Fruit fly (Drosophila melanogaster): Measurements from ENCODE around the gene CG32320.

The CG32320 gene

DNA sequence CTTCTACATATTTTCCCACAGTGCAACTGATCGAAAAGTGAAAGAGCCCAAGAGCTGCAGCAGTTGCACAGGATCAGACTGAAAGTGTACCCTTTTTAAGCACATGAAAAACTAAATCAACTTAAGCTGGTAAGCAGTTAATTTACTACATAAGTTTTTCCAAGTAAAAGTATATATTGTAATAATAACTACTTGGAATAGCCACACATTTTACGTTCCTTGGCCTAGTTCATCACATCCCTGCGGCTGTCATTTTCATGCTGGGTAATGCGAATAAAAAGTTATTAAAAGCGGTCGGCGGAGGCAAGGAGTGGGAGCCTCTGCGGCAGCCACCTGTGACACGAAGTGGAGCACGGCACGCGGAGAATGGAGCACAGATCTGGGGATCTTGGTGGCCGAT, 52.6 kb downstream of the CG32320 start (continued):
- TF ChIP-seq eg (GFP tag; IDR thresholded peaks at IDR 0.05) = 0 out of 3 replicates have a peak, but pooled peaks have one; percentile 24
- TF ChIP-seq Eip75B (GFP tag; optimal IDR thresholded peaks at IDR 0.05) = peak; percentile 19
- no peak for TF ChIP-seq CG7368 (GFP tag; optimal IDR thresholded peaks at IDR 0.05)
- peak; percentile 42 for TF ChIP-seq CG15336 (GFP tag; IDR thresholded peaks at IDR 0.05)
- TF ChIP-seq Hr38 (GFP tag; optimal IDR thresholded peaks at IDR 0.05) = no peak
- no peak for TF ChIP-seq spab (GFP tag; optimal IDR thresholded peaks at IDR 0.05)
- no peak for TF ChIP-seq CG4318 (GFP tag; optimal IDR thresholded peaks at IDR 0.05)
- TF ChIP-seq fd59A (GFP tag; optimal IDR thresholded peaks at IDR 0.05) = no peak

Measured in whole organism, prepupa.